Worm (Caenorhabditis elegans): ENCODE data around the gene slc-17.1.
A peak's percentile ranks its signal among the peaks of the same experiment; 100 is the strongest.

slc-17.1 gene

ce11 chrX:17464801-17465200 is at the start of gene slc-17.1:
slc-17.1 (minus strand) TSS chrX:17464901.
- TF ChIP-seq elt-3 (tag; optimal IDR thresholded peaks at IDR 0.05) (no peak), hlh-1 (tag; optimal IDR thresholded peaks at IDR 0.05) (no peak), flh-1 (GFP tag; optimal IDR thresholded peaks at IDR 0.05) (no peak), unc-62 (GFP tag; optimal IDR thresholded peaks at IDR 0.05) (no peak), sptf-1 (tag; optimal IDR thresholded peaks at IDR 0.05) (no peak), ceh-43 (GFP tag; optimal IDR thresholded peaks at IDR 0.05) (no peak), unc-120 (tag; optimal IDR thresholded peaks at IDR 0.05; ENCODE audit: poor library complexity, severe bottlenecking) (no peak), nhr-12 (tag; optimal IDR thresholded peaks at IDR 0.05) (no peak), mep-1 (tag; optimal IDR thresholded peaks at IDR 0.05) (no peak), drap-1 (GFP tag; optimal IDR thresholded peaks at IDR 0.05) (no peak), ham-2 (GFP tag; optimal IDR thresholded peaks at IDR 0.05) (no peak)

- TF ChIP-seq lsy-2 (tag; optimal IDR thresholded peaks at IDR 0.05), result no peak
- no peak for TF ChIP-seq flh-1 (GFP tag; optimal IDR thresholded peaks at IDR 0.05)
- no peak for TF ChIP-seq unc-39 (tag; optimal IDR thresholded peaks at IDR 0.05)
- no peak for TF ChIP-seq zip-8 (tag; optimal IDR thresholded peaks at IDR 0.05)
- no peak for TF ChIP-seq sptf-1 (tag; optimal IDR thresholded peaks at IDR 0.05)
- no peak for TF ChIP-seq nhr-28 (tag; optimal IDR thresholded peaks at IDR 0.05)
- TF ChIP-seq nhr-237 (tag; optimal IDR thresholded peaks at IDR 0.05), result no peak
- TF ChIP-seq hlh-1 (tag; optimal IDR thresholded peaks at IDR 0.05), result no peak
- no peak for TF ChIP-seq drap-1 (GFP tag; optimal IDR thresholded peaks at IDR 0.05)
- TF ChIP-seq ham-2 (GFP tag; optimal IDR thresholded peaks at IDR 0.05), result no peak
- no peak for TF ChIP-seq snpc-4 (tag; optimal IDR thresholded peaks at IDR 0.05)
- no peak for TF ChIP-seq nhr-2 (tag; optimal IDR thresholded peaks at IDR 0.05)
- TF ChIP-seq lin-13 (tag; optimal IDR thresholded peaks at IDR 0.05), result no peak
Measured at ce11 chrX:17514422-17514821, 49.7 kb upstream of the slc-17.1 start.

- TF ChIP-seq bed-3 (GFP tag; optimal IDR thresholded peaks at IDR 0.05) (no peak), ham-2 (GFP tag; optimal IDR thresholded peaks at IDR 0.05) (peak; percentile 66), drap-1 (GFP tag; optimal IDR thresholded peaks at IDR 0.05) (peak; percentile 44), blmp-1 (tag; optimal IDR thresholded peaks at IDR 0.05) (peak; percentile 9), mep-1 (tag; optimal IDR thresholded peaks at IDR 0.05) (peak; percentile 86), tbx-8 (GFP tag; optimal IDR thresholded peaks at IDR 0.05) (peak; percentile 34), mab-5 (tag; optimal IDR thresholded peaks at IDR 0.05) (no peak), pha-4 (tag; optimal IDR thresholded peaks at IDR 0.05) (peak; percentile 83), mls-2 (tag; optimal IDR thresholded peaks at IDR 0.05) (peak; percentile 80), sem-2 (GFP tag; optimal IDR thresholded peaks at IDR 0.05) (no peak), lin-13 (tag; optimal IDR thresholded peaks at IDR 0.05) (peak; percentile 70), lsy-2 (tag; optimal IDR thresholded peaks at IDR 0.05) (peak; percentile 40), ceh-43 (GFP tag; optimal IDR thresholded peaks at IDR 0.05) (no peak), unc-120 (tag; optimal IDR thresholded peaks at IDR 0.05; ENCODE audit: poor library complexity, severe bottlenecking) (peak; percentile 95), elt-1 (tag; optimal IDR thresholded peaks at IDR 0.05; ENCODE audit: borderline replicate concordance, insufficient read depth) (peak; percentile 39), M03D4.4 (tag; optimal IDR thresholded peaks at IDR 0.05) (peak; percentile 80), lin-32 (GFP tag; optimal IDR thresholded peaks at IDR 0.05) (no peak), nhr-237 (tag; optimal IDR thresholded peaks at IDR 0.05) (peak; percentile 75), snpc-4 (tag; optimal IDR thresholded peaks at IDR 0.05) (no peak), ces-1 (GFP tag; optimal IDR thresholded peaks at IDR 0.05) (peak; percentile 76), flh-1 (GFP tag; optimal IDR thresholded peaks at IDR 0.05) (no peak), sptf-1 (tag; optimal IDR thresholded peaks at IDR 0.05) (peak; percentile 64), hlh-1 (tag; optimal IDR thresholded peaks at IDR 0.05) (peak; percentile 82), nhr-2 (tag; optimal IDR thresholded peaks at IDR 0.05) (peak; percentile 70), ceh-39 (tag; optimal IDR thresholded peaks at IDR 0.05) (peak; percentile 8), unc-62 (GFP tag; optimal IDR thresholded peaks at IDR 0.05) (peak; percentile 82)
Measured at ce11 chrX:17513507-17514113, 48.9 kb upstream of the slc-17.1 start, which contains the start of gene nhr-1. nhr-1 (plus strand) TSS chrX:17514063.

- TF ChIP-seq elt-1 (tag; optimal IDR thresholded peaks at IDR 0.05; ENCODE audit: borderline replicate concordance, insufficient read depth) (peak; percentile 77), drap-1 (GFP tag; optimal IDR thresholded peaks at IDR 0.05) (no peak), elt-3 (tag; optimal IDR thresholded peaks at IDR 0.05) (no peak)
Measured at ce11 chrX:17510523-17510922, 45.8 kb upstream of the slc-17.1 start.
